Worm (Caenorhabditis elegans): Measurements from ENCODE around the gene vha-3.

Gene vha-3

DNA sequence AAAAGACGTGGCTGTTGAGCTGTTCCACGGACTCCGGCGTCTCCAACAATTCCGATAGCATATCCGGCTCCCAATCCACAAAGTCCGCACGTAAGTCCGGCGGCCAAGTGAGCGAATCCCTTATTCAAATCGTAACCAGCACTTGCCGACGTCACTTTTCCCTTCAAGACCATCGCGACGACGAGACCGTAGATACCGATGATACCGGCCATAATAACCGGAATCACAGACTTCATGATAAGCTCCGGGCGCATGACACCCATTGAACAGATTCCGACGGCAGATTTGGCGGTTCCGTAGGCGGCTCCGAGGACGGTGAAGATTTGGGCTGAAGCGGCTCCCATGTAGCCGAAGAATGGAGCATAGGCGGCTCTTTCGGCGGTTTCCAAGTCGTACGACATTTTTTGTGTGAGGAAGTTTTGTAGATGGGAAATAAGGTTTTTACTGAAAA lies at the start of gene vha-3:
Gene vha-3, minus strand, starts transcription at position 401 of the 451 bp plus-strand sequence.
- TF ChIP-seq nhr-28 (tag; optimal IDR thresholded peaks at IDR 0.05) (no peak), M03D4.4 (tag; optimal IDR thresholded peaks at IDR 0.05) (no peak), elt-1 (tag; optimal IDR thresholded peaks at IDR 0.05; ENCODE audit: borderline replicate concordance, insufficient read depth) (no peak), lin-32 (GFP tag; optimal IDR thresholded peaks at IDR 0.05) (no peak), ham-2 (GFP tag; optimal IDR thresholded peaks at IDR 0.05) (no peak), nhr-2 (tag; optimal IDR thresholded peaks at IDR 0.05) (no peak), sptf-1 (tag; optimal IDR thresholded peaks at IDR 0.05) (no peak), ztf-11 (tag; optimal IDR thresholded peaks at IDR 0.05) (no peak), nhr-237 (tag; optimal IDR thresholded peaks at IDR 0.05) (no peak), unc-120 (tag; optimal IDR thresholded peaks at IDR 0.05; ENCODE audit: poor library complexity, severe bottlenecking) (no peak)

DNA sequence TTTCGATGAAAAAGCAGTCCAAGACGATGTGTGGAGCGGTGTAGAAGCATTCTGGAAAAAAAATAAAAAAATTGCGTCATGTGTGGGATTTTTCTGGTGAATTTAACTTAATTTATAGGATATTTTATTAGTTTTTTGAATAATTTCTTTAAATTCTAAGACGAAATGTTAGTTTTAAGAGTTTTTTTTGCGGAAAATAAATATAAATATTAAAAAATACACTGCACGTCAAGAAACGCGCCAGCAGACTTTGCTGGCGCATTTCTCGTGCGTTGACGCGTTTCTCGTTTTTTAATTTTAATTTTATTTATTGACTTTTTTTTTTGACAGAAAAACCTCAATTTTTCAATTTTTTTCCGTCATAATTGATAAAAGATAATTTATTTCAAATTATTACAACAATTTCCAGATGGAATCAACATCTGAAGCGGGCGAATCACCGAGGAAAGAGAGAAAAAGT lies 33.1 kb upstream of the vha-3 start, which contains the start of the genes ppgn-1 and tftc-1:
Gene ppgn-1, minus strand, starts transcription at position 51 of the 460 bp plus-strand sequence.
Gene tftc-1, plus strand, starts transcription at position 410 of the 460 bp plus-strand sequence.
- TF ChIP-seq nhr-76 (tag; optimal IDR thresholded peaks at IDR 0.05) (no peak), sptf-1 (tag; optimal IDR thresholded peaks at IDR 0.05) (no peak), unc-39 (tag; optimal IDR thresholded peaks at IDR 0.05) (no peak), mep-1 (tag; optimal IDR thresholded peaks at IDR 0.05) (peak; percentile 28), ces-1 (GFP tag; optimal IDR thresholded peaks at IDR 0.05) (peak; percentile 81), flh-1 (GFP tag; optimal IDR thresholded peaks at IDR 0.05) (no peak), mls-2 (tag; optimal IDR thresholded peaks at IDR 0.05) (no peak), ztf-11 (tag; optimal IDR thresholded peaks at IDR 0.05) (no peak), lin-32 (GFP tag; optimal IDR thresholded peaks at IDR 0.05) (no peak), lin-13 (tag; optimal IDR thresholded peaks at IDR 0.05) (peak; percentile 13), zip-8 (tag; optimal IDR thresholded peaks at IDR 0.05) (no peak), elt-3 (tag; optimal IDR thresholded peaks at IDR 0.05) (no peak), lsy-2 (tag; optimal IDR thresholded peaks at IDR 0.05) (no peak), ham-2 (GFP tag; optimal IDR thresholded peaks at IDR 0.05) (no peak), blmp-1 (tag; optimal IDR thresholded peaks at IDR 0.05) (no peak), bed-3 (GFP tag; optimal IDR thresholded peaks at IDR 0.05) (no peak), snpc-4 (tag; optimal IDR thresholded peaks at IDR 0.05) (no peak), drap-1 (GFP tag; optimal IDR thresholded peaks at IDR 0.05) (no peak), tbx-8 (GFP tag; optimal IDR thresholded peaks at IDR 0.05) (no peak)

DNA sequence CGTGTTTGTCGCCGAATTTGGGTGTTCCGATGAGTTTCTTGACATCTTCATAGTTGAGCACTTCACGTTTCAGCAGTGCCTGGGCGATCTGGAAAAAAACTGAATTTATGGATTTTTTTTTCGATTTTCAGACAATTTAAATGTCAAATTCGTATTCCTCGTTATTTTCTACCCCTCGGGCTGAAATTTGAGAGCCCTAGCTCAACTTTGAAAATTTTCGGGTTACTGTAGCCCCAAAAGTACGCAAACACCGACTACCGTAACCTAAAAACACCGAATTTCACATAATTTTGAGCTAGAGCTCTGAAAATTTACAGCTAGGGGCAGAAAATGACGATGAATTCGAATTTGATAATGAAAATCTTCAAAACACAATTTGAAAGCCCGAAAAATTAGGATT lies 18.3 kb upstream of the vha-3 start:
- TF ChIP-seq snpc-4 (tag; optimal IDR thresholded peaks at IDR 0.05) (no peak), lsy-2 (tag; optimal IDR thresholded peaks at IDR 0.05) (peak; percentile 67), pha-4 (tag; optimal IDR thresholded peaks at IDR 0.05) (no peak), sem-2 (GFP tag; optimal IDR thresholded peaks at IDR 0.05) (no peak), bed-3 (GFP tag; optimal IDR thresholded peaks at IDR 0.05) (no peak), mab-5 (tag; optimal IDR thresholded peaks at IDR 0.05) (no peak), unc-39 (tag; optimal IDR thresholded peaks at IDR 0.05) (no peak), lin-32 (GFP tag; optimal IDR thresholded peaks at IDR 0.05) (no peak)

DNA sequence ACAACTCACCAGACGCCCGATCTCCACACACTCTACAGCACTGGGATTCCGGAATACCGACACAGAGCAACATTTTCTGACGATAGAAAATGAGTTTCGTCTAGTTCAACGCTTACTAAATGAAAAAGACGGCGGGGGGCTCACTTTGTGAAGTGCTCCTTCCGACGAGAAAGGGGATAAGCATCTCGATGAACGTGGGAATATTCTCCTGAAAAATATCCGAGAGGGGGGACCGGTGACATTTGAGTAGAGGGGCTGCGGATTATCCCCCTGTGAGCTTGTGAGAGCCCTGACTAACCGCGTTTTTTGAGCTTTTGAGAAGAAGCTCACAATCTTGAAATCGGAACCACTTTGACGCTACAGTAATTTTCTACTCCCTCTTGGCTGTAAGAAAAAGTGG lies 13.8 kb upstream of the vha-3 start, which contains the start of gene nhr-236:
Gene nhr-236, minus strand, starts transcription at position 101 of the 400 bp plus-strand sequence.
- TF ChIP-seq snpc-4 (tag; optimal IDR thresholded peaks at IDR 0.05) (no peak), nhr-76 (tag; optimal IDR thresholded peaks at IDR 0.05) (no peak), cnd-1 (tag; optimal IDR thresholded peaks at IDR 0.05) (no peak), flh-1 (GFP tag; optimal IDR thresholded peaks at IDR 0.05) (no peak), ces-1 (GFP tag; optimal IDR thresholded peaks at IDR 0.05) (no peak), nhr-28 (tag; optimal IDR thresholded peaks at IDR 0.05) (no peak), hlh-1 (tag; optimal IDR thresholded peaks at IDR 0.05) (no peak), drap-1 (GFP tag; optimal IDR thresholded peaks at IDR 0.05) (no peak), nhr-2 (tag; optimal IDR thresholded peaks at IDR 0.05) (no peak), ceh-39 (tag; optimal IDR thresholded peaks at IDR 0.05) (no peak), nhr-12 (tag; optimal IDR thresholded peaks at IDR 0.05) (no peak), sptf-1 (tag; optimal IDR thresholded peaks at IDR 0.05) (no peak), nhr-237 (tag; optimal IDR thresholded peaks at IDR 0.05) (no peak), ceh-43 (GFP tag; optimal IDR thresholded peaks at IDR 0.05) (no peak)
